Fruit fly (Drosophila melanogaster) whole organism, adult: ENCODE measurements around the gene CG7886.
A peak's percentile ranks its signal among the peaks of the same experiment; 100 is the strongest.

ENCODE experiments used
- CG11617 ChIP-seq: fragments of 200-800 bp; sonication (Bioruptor generic); optimal IDR thresholded peaks from 2 replicates; lab custom pipeline; 2017; ENCODE audit warnings: mild to moderate bottlenecking, missing biosample characterization, missing genetic modification reagents, missing genetic modification characterization
- CG12768 ChIP-seq: fragments of 200-800 bp; sonication (Bioruptor generic); optimal IDR thresholded peaks from 2 replicates; lab custom pipeline; 2017; ENCODE audit warnings: missing biosample characterization, missing genetic modification characterization, mild to moderate bottlenecking, moderate library complexity, missing genetic modification reagents
- CG14711 ChIP-seq: fragments of 200-800 bp; sonication (Bioruptor generic); optimal IDR thresholded peaks from 2 replicates; lab custom pipeline; 2018; ENCODE audit warnings: missing biosample characterization, mild to moderate bottlenecking, missing genetic modification characterization, moderate library complexity
- CG1620 ChIP-seq: fragments of 200-800 bp; sonication (Bioruptor generic); optimal IDR thresholded peaks from 2 replicates; lab custom pipeline; 2016; ENCODE audit warnings: missing biosample characterization, missing genetic modification characterization
- CG33017 ChIP-seq: fragments of 200-800 bp; sonication (Bioruptor generic); optimal IDR thresholded peaks from 2 replicates; lab custom pipeline; 2018; ENCODE audit warnings: missing biosample characterization, mild to moderate bottlenecking, missing genetic modification characterization, moderate library complexity
- CG5204 ChIP-seq: fragments of 200-800 bp; sonication (Bioruptor generic); optimal IDR thresholded peaks from 2 replicates; lab custom pipeline; 2016; ENCODE audit warnings: missing biosample characterization, missing genetic modification characterization
- CG7045 ChIP-seq: fragments of 200-800 bp; sonication (Bioruptor generic); optimal IDR thresholded peaks from 2 replicates; lab custom pipeline; 2017; ENCODE audit warnings: missing biosample characterization, mild to moderate bottlenecking, missing genetic modification characterization
- CG7101 ChIP-seq: fragments of 200-800 bp; sonication (Bioruptor generic); optimal IDR thresholded peaks from 2 replicates; lab custom pipeline; 2018; ENCODE audit warnings: missing biosample characterization, mild to moderate bottlenecking, missing genetic modification characterization, moderate library complexity
- Clk ChIP-seq: fragments of 200-800 bp; sonication (Bioruptor generic); optimal IDR thresholded peaks from 2 replicates; lab custom pipeline; 2017; ENCODE audit warnings: missing biosample characterization, missing genetic modification characterization
- Crg-1 ChIP-seq: fragments of 200-800 bp; sonication (Bioruptor generic); optimal IDR thresholded peaks from 2 replicates; lab custom pipeline; 2016; ENCODE audit warnings: missing biosample characterization, missing genetic modification characterization
- Hr96 ChIP-seq: fragments of 200-800 bp; sonication (Bioruptor generic); optimal IDR thresholded peaks from 2 replicates; lab custom pipeline; 2016; ENCODE audit warnings: missing biosample characterization, missing genetic modification characterization
- Mnt ChIP-seq: fragments of 200-800 bp; sonication (Bioruptor generic); optimal IDR thresholded peaks from 2 replicates; lab custom pipeline; 2016; ENCODE audit warnings: missing biosample characterization, mild to moderate bottlenecking, missing genetic modification characterization
- bab1 ChIP-seq: fragments of 200-800 bp; sonication (Bioruptor generic); optimal IDR thresholded peaks from 3 replicates; lab custom pipeline; 2019; ENCODE audit warnings: missing biosample characterization, mild to moderate bottlenecking, missing genetic modification characterization, moderate library complexity
- cic ChIP-seq: fragments of 200-800 bp; sonication (Bioruptor generic); optimal IDR thresholded peaks from 2 replicates; lab custom pipeline; 2017; ENCODE audit warnings: missing biosample characterization, mild to moderate bottlenecking, missing genetic modification characterization, moderate library complexity
- cnc ChIP-seq, 2 experiments: fragments of >200 bp; optimal IDR thresholded peaks; 2 replicates each; lab custom pipeline; 2017
- kay ChIP-seq: fragments of 200-800 bp; sonication (Bioruptor generic); peaks from one replicate; lab custom pipeline; 2016; ENCODE audit warnings: missing biosample characterization, missing genetic modification characterization, borderline replicate concordance
- ovo ChIP-seq: fragments of 200-800 bp; sonication (Bioruptor generic); optimal IDR thresholded peaks from 2 replicates; lab custom pipeline; 2016; ENCODE audit warnings: missing biosample characterization, missing genetic modification characterization
- pad ChIP-seq: fragments of 200-800 bp; sonication (Bioruptor generic); optimal IDR thresholded peaks from 3 replicates; lab custom pipeline; 2017; ENCODE audit warnings: missing biosample characterization, missing genetic modification characterization, mild to moderate bottlenecking, moderate library complexity, missing genetic modification reagents
- tj ChIP-seq: fragments of 200-800 bp; sonication (Bioruptor generic); optimal IDR thresholded peaks from 3 replicates; lab custom pipeline; 2017; ENCODE audit warnings: missing biosample characterization, mild to moderate bottlenecking, missing genetic modification characterization, moderate library complexity
- toe ChIP-seq: fragments of 200-800 bp; sonication (Bioruptor generic); optimal IDR thresholded peaks from 2 replicates; lab custom pipeline; 2016; ENCODE audit warnings: missing biosample characterization, missing genetic modification characterization

CG7886 gene

DNA sequence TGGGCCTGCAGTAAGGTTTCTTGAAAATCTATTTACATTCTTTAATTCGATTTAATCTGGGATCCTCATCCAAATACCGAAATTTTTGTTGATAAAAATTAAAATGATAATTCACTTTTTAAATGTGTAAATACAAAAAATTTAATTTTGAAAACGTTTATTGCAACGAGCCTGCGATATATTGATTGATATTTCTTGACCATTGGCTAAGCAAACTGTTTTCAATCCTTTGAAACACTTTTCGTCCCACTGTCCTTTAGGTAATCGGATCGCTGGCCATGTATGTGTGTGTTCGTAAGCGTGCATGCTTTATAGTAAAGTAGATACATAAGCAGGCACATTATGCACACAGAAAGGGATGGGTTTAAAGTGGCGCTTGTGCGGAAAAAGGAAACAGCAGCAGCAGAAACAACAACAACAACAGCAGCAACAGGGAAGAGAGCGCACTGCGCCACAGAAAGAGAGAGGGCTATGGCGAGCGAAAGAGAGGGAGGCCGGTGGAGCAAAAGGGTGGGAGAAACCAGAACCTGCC is 18.2 kb downstream of the CG7886 start:
- TF ChIP-seq cic (peak; percentile 21), Mnt (GFP tag; lab: Kevin White, UChicago) (peak; percentile 40), ovo (GFP tag; lab: Kevin White, UChicago) (peak; percentile 15), bab1 (GFP tag; lab: Kevin White, UChicago) (no peak), Hr96 (GFP tag; lab: Kevin White, UChicago) (peak; percentile 41), CG11617 (GFP tag; lab: Kevin White, UChicago) (peak; percentile 67), Crg-1 (GFP tag; lab: Kevin White, UChicago) (no peak), CG7101 (tag; lab: Kevin White, UChicago) (peak; percentile 59), tj (GFP tag; lab: Kevin White, UChicago) (peak; percentile 28), kay (GFP tag; lab: Kevin White, UChicago) (no peak), pad (peak; percentile 17), CG14711 (tag; lab: Kevin White, UChicago) (peak; percentile 50), CG12768 (GFP tag; lab: Kevin White, UChicago) (peak; percentile 55), CG7045 (peak; percentile 76), toe (GFP tag; lab: Kevin White, UChicago) (peak; percentile 62), CG33017 (tag; lab: Kevin White, UChicago) (peak; percentile 73), CG5204 (GFP tag; lab: Kevin White, UChicago) (peak; percentile 74), CG1620 (peak; percentile 48), cnc (optimal IDR thresholded peaks at IDR 0.05; lab: Kevin White, UChicago) (no peak)

DNA sequence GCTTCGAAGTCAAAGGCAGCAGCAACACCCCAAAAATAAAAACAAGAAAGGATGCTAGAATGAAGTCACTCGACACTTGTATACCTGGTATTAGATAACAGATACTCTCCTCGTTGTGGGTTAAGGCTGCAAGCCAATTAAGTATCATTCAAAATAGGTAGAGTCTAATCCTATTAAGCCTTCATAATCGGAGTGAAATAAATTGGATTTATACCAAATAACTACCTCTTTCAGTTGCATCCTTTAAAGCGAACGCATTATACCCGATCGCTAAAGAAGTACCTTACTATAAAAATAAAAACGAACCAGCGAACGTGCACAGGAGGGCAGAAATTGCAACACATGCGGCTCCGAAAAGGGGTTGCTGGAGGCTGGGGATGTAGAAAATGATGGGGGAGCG is 19.8 kb downstream of the CG7886 start:
- TF ChIP-seq CG7045: no peak

DNA sequence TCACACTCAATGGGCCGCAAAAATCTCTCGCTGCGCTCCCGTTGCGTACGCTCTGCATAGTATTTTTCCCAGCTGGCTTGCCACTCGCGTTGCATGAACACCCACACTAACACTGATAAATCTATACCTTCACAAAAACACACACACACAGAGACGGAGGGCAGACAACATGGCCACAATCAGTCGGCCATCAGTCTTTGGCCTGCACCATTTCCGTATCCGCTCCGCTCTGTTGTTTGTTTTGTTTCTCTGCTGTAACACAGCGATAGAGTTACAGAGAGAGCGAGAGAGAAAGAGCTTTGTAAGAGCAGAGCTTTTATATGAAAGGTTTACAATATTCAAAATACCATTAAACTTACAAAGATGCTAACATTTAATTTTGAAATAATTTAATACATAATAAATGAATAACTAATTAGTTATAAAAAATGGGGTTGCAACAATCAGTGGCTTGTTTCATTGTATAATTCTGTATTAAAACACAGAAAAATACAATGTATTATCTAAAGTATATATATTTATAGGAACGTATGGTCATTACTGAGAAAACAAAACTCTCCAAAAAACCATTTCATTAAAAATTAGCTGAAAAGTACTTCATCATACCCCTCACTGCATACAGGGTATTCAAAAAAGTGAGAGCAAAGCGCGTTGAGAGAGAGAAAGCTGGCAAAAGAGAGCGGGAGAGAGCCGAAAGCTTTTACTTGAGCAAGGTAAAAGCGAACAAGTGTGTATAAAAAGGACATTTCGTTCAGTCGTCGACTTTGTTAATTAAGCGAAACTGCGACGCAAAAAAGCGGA is 33.3 kb downstream of the CG7886 start, which contains the start of gene CG14853:
CG14853 (plus strand) TSS at position 751 of the 801 bp plus-strand sequence.
- no peak for TF ChIP-seq Mnt (GFP tag; lab: Kevin White, UChicago)
- TF ChIP-seq Clk (GFP tag; lab: Kevin White, UChicago): no peak
- peak; percentile 57 for TF ChIP-seq CG11617 (GFP tag; lab: Kevin White, UChicago)
- no peak for TF ChIP-seq ovo (GFP tag; lab: Kevin White, UChicago)
- TF ChIP-seq CG33017 (tag; lab: Kevin White, UChicago): peak; percentile 15
- TF ChIP-seq tj (GFP tag; lab: Kevin White, UChicago): peak; percentile 24
- TF ChIP-seq Crg-1 (GFP tag; lab: Kevin White, UChicago): no peak
- TF ChIP-seq CG7045: peak; percentile 41
- TF ChIP-seq CG7101 (tag; lab: Kevin White, UChicago): peak; percentile 32
- TF ChIP-seq Hr96 (GFP tag; lab: Kevin White, UChicago): no peak
- TF ChIP-seq cnc (optimal IDR thresholded peaks at IDR 0.05; lab: Kevin White, UChicago): no peak
- peak; percentile 9 for TF ChIP-seq CG14711 (tag; lab: Kevin White, UChicago)
- no peak for TF ChIP-seq pad
- no peak for TF ChIP-seq cic

DNA sequence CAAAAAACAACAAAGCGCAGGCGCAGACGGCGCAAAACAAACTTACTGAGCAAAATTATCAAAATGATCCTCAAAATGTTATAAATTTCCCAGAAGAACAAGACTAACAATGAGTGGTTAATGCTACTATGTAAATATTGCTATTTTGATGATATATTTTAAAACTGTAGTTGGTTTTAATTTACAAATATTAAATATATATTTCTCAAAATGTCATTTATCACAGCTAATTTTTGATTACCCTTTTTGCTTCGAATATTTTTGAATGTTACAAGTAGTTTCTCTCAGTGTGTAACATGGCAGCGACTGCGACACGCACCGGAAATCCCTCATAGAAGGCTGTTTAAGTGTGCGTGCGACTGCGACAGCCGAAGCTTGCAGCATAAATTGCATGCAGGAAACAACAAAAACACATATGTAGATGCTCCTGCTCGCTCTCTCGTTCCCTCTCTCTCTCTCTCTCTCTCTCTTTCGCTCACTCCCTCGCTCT is 44.4 kb downstream of the CG7886 start:
- no peak for TF ChIP-seq kay (GFP tag; lab: Kevin White, UChicago)

DNA sequence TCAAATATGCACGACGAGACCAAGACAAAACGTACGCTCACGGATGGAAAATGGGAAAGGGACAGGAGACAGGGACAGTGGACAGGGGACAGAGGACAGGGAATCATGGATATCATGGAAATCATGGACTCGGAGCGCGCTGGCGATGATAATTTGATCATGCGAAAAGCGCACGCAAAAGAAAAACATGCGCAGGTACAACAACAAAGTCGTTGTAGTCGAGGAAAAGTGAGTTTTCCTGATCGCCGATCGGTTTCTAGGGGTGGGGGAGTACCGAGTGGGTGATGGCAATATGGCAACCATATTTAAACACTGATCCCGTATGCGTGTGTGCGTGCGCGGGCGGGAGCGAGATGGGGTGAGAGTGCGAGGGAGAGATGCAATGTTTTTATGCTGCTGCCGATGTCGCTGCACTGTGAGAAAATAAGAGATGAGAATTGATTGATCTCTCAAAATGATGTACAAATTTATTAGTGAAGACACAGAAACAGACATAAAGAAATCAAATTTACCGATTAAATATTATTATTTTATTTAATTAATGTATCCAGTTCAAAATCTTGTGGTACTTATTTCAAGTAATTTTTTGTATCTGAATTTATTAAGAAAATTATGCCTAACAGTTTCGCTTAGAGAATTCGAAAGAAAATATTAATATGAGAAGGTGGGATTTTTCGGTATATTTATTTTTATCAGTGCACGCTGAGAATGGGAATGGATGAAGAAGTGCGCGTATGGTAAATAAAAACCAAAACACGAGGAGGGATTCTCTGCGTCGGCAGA is 51.4 kb downstream of the CG7886 start:
- TF ChIP-seq CG5204 (GFP tag; lab: Kevin White, UChicago) (no peak), Clk (GFP tag; lab: Kevin White, UChicago) (no peak), CG14711 (tag; lab: Kevin White, UChicago) (no peak), kay (GFP tag; lab: Kevin White, UChicago) (no peak), bab1 (GFP tag; lab: Kevin White, UChicago) (no peak), pad (no peak), tj (GFP tag; lab: Kevin White, UChicago) (no peak), cnc (optimal IDR thresholded peaks at IDR 0.05; lab: Kevin White, UChicago) (no peak), CG7045 (no peak), Hr96 (GFP tag; lab: Kevin White, UChicago) (no peak), Mnt (GFP tag; lab: Kevin White, UChicago) (no peak), ovo (GFP tag; lab: Kevin White, UChicago) (no peak), CG11617 (GFP tag; lab: Kevin White, UChicago) (no peak), CG1620 (no peak), toe (GFP tag; lab: Kevin White, UChicago) (no peak), CG7101 (tag; lab: Kevin White, UChicago) (no peak)

DNA sequence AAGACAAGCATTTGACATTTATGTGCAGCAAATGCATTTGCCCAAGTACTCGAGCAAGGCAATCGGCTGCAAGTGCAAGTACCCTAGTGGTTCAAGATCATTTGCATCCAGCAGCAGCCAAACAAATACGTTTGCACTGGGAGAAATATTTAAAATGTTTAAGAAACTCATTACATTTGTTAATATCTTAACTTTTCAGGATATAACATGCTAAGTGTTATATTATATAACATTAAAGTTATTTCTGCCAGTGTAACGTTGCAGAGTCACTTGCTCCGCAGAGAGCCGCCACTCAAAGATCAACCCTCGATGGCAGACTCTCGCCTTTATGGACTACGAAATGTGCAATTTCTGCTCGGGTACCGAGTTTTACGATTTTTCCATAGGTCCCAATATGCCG is 52.9 kb downstream of the CG7886 start:
- TF ChIP-seq tj (GFP tag; lab: Kevin White, UChicago): no peak
- no peak for TF ChIP-seq CG12768 (GFP tag; lab: Kevin White, UChicago)
- no peak for TF ChIP-seq toe (GFP tag; lab: Kevin White, UChicago)
- TF ChIP-seq CG7101 (tag; lab: Kevin White, UChicago): no peak
- TF ChIP-seq Crg-1 (GFP tag; lab: Kevin White, UChicago): no peak
- no peak for TF ChIP-seq cic
- TF ChIP-seq CG14711 (tag; lab: Kevin White, UChicago): no peak
- no peak for TF ChIP-seq bab1 (GFP tag; lab: Kevin White, UChicago)
